Fruit fly (Drosophila melanogaster): ENCODE measurements around the gene Oatp30B.
A peak's percentile ranks its signal among the peaks of the same experiment; 100 is the strongest.

DNA sequence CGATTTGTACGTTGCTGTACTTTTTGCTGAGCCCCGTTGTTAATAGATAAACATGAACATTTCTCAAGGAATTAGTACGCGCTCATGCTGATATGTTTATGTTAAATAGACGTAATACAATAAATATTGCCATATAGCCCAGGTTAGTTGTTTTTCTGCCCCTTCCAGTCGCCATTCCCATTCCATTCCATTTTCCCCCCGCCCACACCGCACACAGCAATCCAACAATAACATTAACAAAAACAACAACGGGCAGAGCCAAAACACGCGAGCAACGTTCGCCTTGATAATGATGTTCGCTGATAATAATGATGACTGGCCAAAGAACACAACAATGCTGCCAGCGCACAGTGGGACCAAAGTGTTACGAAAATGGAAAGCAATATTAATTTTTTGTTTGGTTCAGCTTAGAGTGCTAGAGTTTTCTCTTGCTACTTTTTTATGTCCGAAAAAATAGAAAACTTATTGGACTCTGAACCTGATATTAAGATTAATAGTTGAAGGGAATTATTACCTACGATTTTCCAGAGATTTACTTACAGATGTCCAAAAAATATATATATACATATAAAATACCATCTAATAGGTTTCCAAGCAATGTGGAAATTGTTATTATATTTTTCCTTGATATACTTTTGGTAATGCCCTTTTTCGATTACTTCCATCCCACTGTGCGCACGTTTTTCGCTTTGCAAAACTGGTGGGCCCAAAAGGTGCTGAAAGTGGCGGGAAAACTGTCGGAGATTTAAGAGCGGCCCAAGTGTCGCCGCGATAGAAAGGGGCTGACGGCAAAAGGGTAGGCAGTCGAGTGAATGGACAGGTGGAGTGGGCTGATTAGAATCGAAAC, 48.8 kb downstream of the Oatp30B start:
- TF ChIP-seq psq (GFP tag; optimal IDR thresholded peaks at IDR 0.05) (peak; percentile 93), Myc (optimal IDR thresholded peaks at IDR 0.05) (no peak), Jra (GFP tag; optimal IDR thresholded peaks at IDR 0.05) (peak; percentile 35), HLH106 (tag; optimal IDR thresholded peaks at IDR 0.05) (peak; percentile 94), woc (GFP tag; optimal IDR thresholded peaks at IDR 0.05) (peak; percentile 85), fru (GFP tag; optimal IDR thresholded peaks at IDR 0.05) (peak; percentile 94), Rel (GFP tag; optimal IDR thresholded peaks at IDR 0.05) (peak; percentile 88), Rel (tag; optimal IDR thresholded peaks at IDR 0.05) (peak; percentile 55), brk (GFP tag; optimal IDR thresholded peaks at IDR 0.05) (no peak)
